Worm (Caenorhabditis elegans) whole organism, L1 larva: Measurements from ENCODE around the gene ndub-8.

ENCODE experiments used
- blmp-1 ChIP-seq: fragments of 150-350 bp; optimal IDR thresholded peaks from 2 replicates; lab custom pipeline; 2014; ENCODE audit warnings: missing biosample characterization, missing genetic modification characterization
- efl-3 ChIP-seq: fragments of 200-800 bp; sonication (Bioruptor generic); optimal IDR thresholded peaks from 2 replicates; lab custom pipeline; 2018; ENCODE audit warnings: mild to moderate bottlenecking, missing genetic modification characterization, missing compliant biosample characterization
- egl-13 ChIP-seq: sonication (generic microtip); optimal IDR thresholded peaks from 2 replicates; lab custom pipeline; 2016; ENCODE audit warnings: missing genotype, missing genetic modification reagents, missing genetic modification characterization, missing compliant biosample characterization
- egl-27 ChIP-seq, 2 experiments: fragments of 150-350 bp in 1 of 2; sonication (generic microtip); optimal IDR thresholded peaks; 3 replicates each; lab custom pipeline; 2017 to 2018; ENCODE audit warnings: missing biosample characterization in 2 of 2, missing genetic modification characterization in 2 of 2, missing genetic modification reagents in 2 of 2
- mdl-1 ChIP-seq, 2 experiments: fragments of 150-350 bp; optimal IDR thresholded peaks; 2 replicates each; lab custom pipeline; 2014 to 2017; ENCODE audit warnings: missing biosample characterization in 2 of 2, missing genetic modification characterization in 2 of 2, inconsistent platforms in 1 of 2
- mep-1 ChIP-seq: fragments of 150-350 bp; optimal IDR thresholded peaks from 2 replicates; lab custom pipeline; 2014; ENCODE audit warnings: missing biosample characterization, missing genetic modification characterization
- nhr-12 ChIP-seq: sonication (generic microtip); optimal IDR thresholded peaks from 2 replicates; lab custom pipeline; 2017; ENCODE audit warnings: missing biosample characterization, missing genetic modification characterization
- nhr-47 ChIP-seq: sonication (generic microtip); optimal IDR thresholded peaks from 2 replicates; lab custom pipeline; 2016; ENCODE audit warnings: mild to moderate bottlenecking, missing genetic modification characterization, moderate library complexity, missing compliant biosample characterization
- nhr-90 ChIP-seq: sonication (generic microtip); optimal IDR thresholded peaks from 2 replicates; lab custom pipeline; 2016; ENCODE audit warnings: mild to moderate bottlenecking, missing genetic modification characterization, missing compliant biosample characterization; ENCODE audit not compliant: poor library complexity
- pag-3 ChIP-seq: sonication (generic microtip); optimal IDR thresholded peaks from 2 replicates; lab custom pipeline; 2017; ENCODE audit warnings: missing genetic modification characterization, mild to moderate bottlenecking, missing compliant biosample characterization, antibody characterized with exemption, borderline replicate concordance; ENCODE audit not compliant: insufficient read depth
- snpc-4 ChIP-seq: fragments of 150-350 bp; optimal IDR thresholded peaks from 2 replicates; lab custom pipeline; 2014; ENCODE audit warnings: missing biosample characterization, missing genetic modification characterization
- ztf-4 ChIP-seq: fragments of 150-350 bp; optimal IDR thresholded peaks from 2 replicates; lab custom pipeline; 2014; ENCODE audit warnings: missing biosample characterization, missing genetic modification characterization

DNA sequence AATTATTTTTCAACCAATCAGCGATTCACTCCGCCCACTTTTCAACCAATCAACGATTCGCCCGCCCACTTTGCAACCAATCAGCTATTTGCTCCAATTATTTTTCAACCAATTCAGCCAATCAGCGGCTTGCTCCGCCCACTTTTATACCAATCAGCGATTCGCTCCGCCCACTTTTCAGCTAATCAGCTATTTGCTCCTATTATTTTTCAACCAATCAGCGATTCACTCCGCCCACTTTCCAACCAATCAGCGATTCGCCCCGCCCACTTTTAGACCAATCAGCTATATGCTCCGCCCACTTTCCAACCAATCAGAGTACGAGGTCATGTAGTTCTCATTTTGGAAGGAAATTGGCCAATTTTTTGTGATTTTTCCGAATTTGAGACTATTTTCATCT is 17.3 kb upstream of the ndub-8 start:
- TF ChIP-seq nhr-90 (tag; lab: Kevin White, UChicago): no peak
- TF ChIP-seq mep-1: no peak
- no peak for TF ChIP-seq nhr-12
- TF ChIP-seq blmp-1 (tag; lab: Kevin White, UChicago): no peak
- TF ChIP-seq nhr-47 (tag; lab: Kevin White, UChicago): no peak
- TF ChIP-seq ztf-4 (tag; lab: Kevin White, UChicago): no peak
- no peak for TF ChIP-seq pag-3 (tag; lab: Kevin White, UChicago)
- no peak for TF ChIP-seq egl-27 (tag; optimal IDR thresholded peaks at IDR 0.05; lab: Kevin White, UChicago)
- no peak for TF ChIP-seq efl-3
- TF ChIP-seq mdl-1 (tag; optimal IDR thresholded peaks at IDR 0.05; lab: Kevin White, UChicago): no peak
- no peak for TF ChIP-seq egl-13 (tag; lab: Kevin White, UChicago)
- no peak for TF ChIP-seq snpc-4 (tag; lab: Kevin White, UChicago)
